Fruit fly (Drosophila melanogaster): ENCODE results near the gene bnk.
A peak's percentile ranks its signal among the peaks of the same experiment; 100 is the strongest.

bnk gene

dm6 chr3R:31218997-31219992 lies 26.1 kb downstream of the bnk start, which contains the start of gene ATPsynC (continued):
- TF ChIP-seq tio (GFP tag; optimal IDR thresholded peaks at IDR 0.05) (no peak), pum (GFP tag; optimal IDR thresholded peaks at IDR 0.05) (peak; percentile 26), prd (optimal IDR thresholded peaks at IDR 0.05) (no peak), prd (GFP tag; IDR thresholded peaks at IDR 0.05) (no peak), stwl (tag; optimal IDR thresholded peaks at IDR 0.05) (peak; percentile 56), CG1792 (GFP tag; optimal IDR thresholded peaks at IDR 0.05) (no peak), ci (GFP tag; IDR thresholded peaks at IDR 0.05) (no peak), trh (GFP tag; optimal IDR thresholded peaks at IDR 0.05) (no peak), mirr (GFP tag; optimal IDR thresholded peaks at IDR 0.05) (peak; percentile 50), CG6272 (GFP tag; IDR thresholded peaks at IDR 0.05) (peak; percentile 34; the same call in 1 of the 2 replicates), sens (GFP tag) (peak; percentile 83), schlank (tag; optimal IDR thresholded peaks at IDR 0.05) (peak; percentile 20), CHES-1-like (GFP tag; optimal IDR thresholded peaks at IDR 0.05) (no peak), CG8089 (GFP tag; optimal IDR thresholded peaks at IDR 0.05) (peak; percentile 3), ftz-f1 (GFP tag; optimal IDR thresholded peaks at IDR 0.05) (peak; percentile 90), zen2 (GFP tag; IDR thresholded peaks at IDR 0.05; ENCODE audit: partially characterized antibody) (no peak), CG13296 (GFP tag; optimal IDR thresholded peaks at IDR 0.05) (peak; percentile 61), pros (GFP tag; optimal IDR thresholded peaks at IDR 0.05) (peak; percentile 8), Sox102F (GFP tag; optimal IDR thresholded peaks at IDR 0.05) (no peak), sd (tag; optimal IDR thresholded peaks at IDR 0.05) (peak; percentile 37), CG9215 (GFP tag; IDR thresholded peaks at IDR 0.05) (no peak), CG4617 (GFP tag; optimal IDR thresholded peaks at IDR 0.05; ENCODE audit: borderline replicate concordance) (peak; percentile 30), abd-A (tag; optimal IDR thresholded peaks at IDR 0.05) (peak; percentile 70), TFAM (GFP tag; optimal IDR thresholded peaks at IDR 0.05) (no peak), CG17328 (GFP tag; IDR thresholded peaks at IDR 0.05) (no peak), Nf-YB (GFP tag; optimal IDR thresholded peaks at IDR 0.05) (peak; percentile 1), sens-2 (GFP tag; IDR thresholded peaks at IDR 0.05) (no peak), CG1832 (GFP tag; optimal IDR thresholded peaks at IDR 0.05) (no peak), CG10209 (GFP tag; optimal IDR thresholded peaks at IDR 0.05) (peak; percentile 34), Hr78 (GFP tag; optimal IDR thresholded peaks at IDR 0.05) (peak in 1 of 2 experiments; percentile 17), CG7556 (GFP tag; optimal IDR thresholded peaks at IDR 0.05) (no peak), fd102C (GFP tag; optimal IDR thresholded peaks at IDR 0.05) (peak; percentile 7), CG9609 (GFP tag; optimal IDR thresholded peaks at IDR 0.05) (peak; percentile 12), lilli (GFP tag; optimal IDR thresholded peaks at IDR 0.05) (peak; percentile 75), Bdp1 (GFP tag; optimal IDR thresholded peaks at IDR 0.05) (peak; percentile 24), CG10543 (GFP tag; optimal IDR thresholded peaks at IDR 0.05) (peak; percentile 76), CG8944 (GFP tag; optimal IDR thresholded peaks at IDR 0.05) (peak; percentile 10), CG2120 (GFP tag; optimal IDR thresholded peaks at IDR 0.05) (peak; percentile 39), CG10321 (GFP tag; IDR thresholded peaks at IDR 0.05) (no peak), CG33213 (GFP tag; optimal IDR thresholded peaks at IDR 0.05) (peak; percentile 89), CG32772 (GFP tag; IDR thresholded peaks at IDR 0.05) (no peak), CG5245 (GFP tag; optimal IDR thresholded peaks at IDR 0.05) (no peak), CG11504 (tag; optimal IDR thresholded peaks at IDR 0.05) (peak; percentile 20), CG9797 (GFP tag; optimal IDR thresholded peaks at IDR 0.05) (peak; percentile 100), CG8281 (tag; optimal IDR thresholded peaks at IDR 0.05) (no peak), wdn (GFP tag; IDR thresholded peaks at IDR 0.05) (no peak), CG6683 (GFP tag; optimal IDR thresholded peaks at IDR 0.05) (peak; percentile 25), CG14710 (tag; optimal IDR thresholded peaks at IDR 0.05) (peak; percentile 79)
